Fruit fly (Drosophila melanogaster) whole organism, embryonic: ENCODE data around the gene RpS8.
A peak's percentile ranks its signal among the peaks of the same experiment; 100 is the strongest.

Experiments used
- Adf1 ChIP-seq: fragments of 200-800 bp; sonication (Bioruptor generic); IDR thresholded peaks from 2 replicates; pipeline ENCODE4 v1.3.6; 2022; ENCODE audit warnings: missing biosample characterization, missing genetic modification characterization
- BtbVII ChIP-seq: fragments of 200-800 bp; sonication (Bioruptor generic); optimal IDR thresholded peaks from 3 replicates; lab custom pipeline; 2017; ENCODE audit warnings: missing biosample characterization, mild to moderate bottlenecking, missing genetic modification characterization
- Bteb2 ChIP-seq: fragments of 200-800 bp; sonication (Bioruptor generic); optimal IDR thresholded peaks from 2 replicates; lab custom pipeline; 2016; ENCODE audit warnings: missing biosample characterization, missing genetic modification characterization
- C15 ChIP-seq: fragments of 200-800 bp; sonication (Bioruptor generic); IDR thresholded peaks from 3 replicates; pipeline ENCODE4 v1.3.6; 2022; ENCODE audit warnings: missing biosample characterization, missing genetic modification characterization
- CG11093 ChIP-seq: fragments of 200-800 bp; sonication (Bioruptor generic); IDR thresholded peaks from 3 replicates; pipeline ENCODE4 v1.3.6; 2022; ENCODE audit warnings: missing biosample characterization, missing genetic modification characterization
- CG11504 ChIP-seq: fragments of 200-800 bp; sonication (Bioruptor generic); optimal IDR thresholded peaks from 3 replicates; lab custom pipeline; 2019; ENCODE audit warnings: missing biosample characterization, mild to moderate bottlenecking, missing genetic modification characterization, moderate library complexity
- CG12071 ChIP-seq: fragments of 200-800 bp; sonication (Bioruptor generic); optimal IDR thresholded peaks from 3 replicates; lab custom pipeline; 2018; ENCODE audit warnings: missing biosample characterization, mild to moderate bottlenecking, missing genetic modification characterization
- CG14441 ChIP-seq: fragments of 200-800 bp; sonication (Bioruptor generic); IDR thresholded peaks from 2 replicates; pipeline ENCODE4 v1.3.6; 2022; ENCODE audit warnings: missing biosample characterization, missing genetic modification characterization
- CG17361 ChIP-seq: fragments of 200-800 bp; sonication (Bioruptor generic); IDR thresholded peaks from 3 replicates; pipeline ENCODE4 v1.3.6; 2022; ENCODE audit warnings: missing biosample characterization, missing genetic modification characterization
- CG2120 ChIP-seq: fragments of 200-800 bp; sonication (Bioruptor generic); optimal IDR thresholded peaks from 3 replicates; lab custom pipeline; 2016; ENCODE audit warnings: missing biosample characterization, missing genetic modification characterization
- CG2889 ChIP-seq: fragments of 200-800 bp; sonication (Bioruptor generic); IDR thresholded peaks from 3 replicates; pipeline ENCODE4 v1.3.6; 2022; ENCODE audit warnings: missing biosample characterization, missing genetic modification characterization
- CG31365 ChIP-seq: fragments of 200-800 bp; sonication (Bioruptor generic); optimal IDR thresholded peaks from 2 replicates; lab custom pipeline; 2018; ENCODE audit warnings: missing biosample characterization, mild to moderate bottlenecking, missing genetic modification characterization
- CG32532 ChIP-seq: fragments of 200-800 bp; sonication (Bioruptor generic); IDR thresholded peaks from 2 replicates; pipeline ENCODE4 v1.3.6; 2022; ENCODE audit warnings: missing biosample characterization, missing genetic modification characterization
- CG6175 ChIP-seq: fragments of 200-800 bp; sonication (Bioruptor generic); IDR thresholded peaks from 3 replicates; pipeline ENCODE4 v1.3.6; 2022; ENCODE audit warnings: missing biosample characterization, missing genetic modification characterization
- CG6272 ChIP-seq: fragments of 200-800 bp; sonication (Bioruptor generic); IDR thresholded peaks from 2 replicates; pipeline ENCODE4 v1.3.6; 2022; ENCODE audit warnings: missing biosample characterization, missing genetic modification characterization
- CG6654 ChIP-seq: fragments of 200-800 bp; sonication (Bioruptor generic); optimal IDR thresholded peaks from 2 replicates; lab custom pipeline; 2017; ENCODE audit warnings: missing biosample characterization, mild to moderate bottlenecking, missing genetic modification characterization
- CG6765 ChIP-seq: fragments of 200-800 bp; sonication (Bioruptor generic); optimal IDR thresholded peaks from 3 replicates; lab custom pipeline; 2017; ENCODE audit warnings: missing biosample characterization, mild to moderate bottlenecking, missing genetic modification characterization
- CG7271 ChIP-seq: fragments of 200-800 bp; sonication (Bioruptor generic); optimal IDR thresholded peaks from 2 replicates; lab custom pipeline; 2018; ENCODE audit warnings: missing biosample characterization, mild to moderate bottlenecking, missing genetic modification characterization, moderate library complexity
- CG7556 ChIP-seq: fragments of 200-800 bp; sonication (Bioruptor generic); optimal IDR thresholded peaks from 2 replicates; lab custom pipeline; 2017; ENCODE audit warnings: missing biosample characterization, mild to moderate bottlenecking, missing genetic modification characterization
- CG7745 ChIP-seq: fragments of 200-800 bp; sonication (Bioruptor generic); optimal IDR thresholded peaks from 2 replicates; lab custom pipeline; 2018; ENCODE audit warnings: missing biosample characterization, mild to moderate bottlenecking, missing genetic modification characterization, moderate library complexity
- CG7786 ChIP-seq: fragments of 200-800 bp; sonication (Bioruptor generic); optimal IDR thresholded peaks from 2 replicates; lab custom pipeline; 2016; ENCODE audit warnings: missing biosample characterization, missing genetic modification characterization
- CG9727 ChIP-seq: fragments of 200-800 bp; sonication (Bioruptor generic); optimal IDR thresholded peaks from 3 replicates; lab custom pipeline; 2017; ENCODE audit warnings: missing biosample characterization, mild to moderate bottlenecking, missing genetic modification characterization
- D19A ChIP-seq: fragments of 200-800 bp; optimal IDR thresholded peaks from 3 replicates; lab custom pipeline; 2019; ENCODE audit warnings: missing biosample characterization, mild to moderate bottlenecking, missing genetic modification characterization, moderate library complexity
- Ets65A ChIP-seq: fragments of 200-800 bp; sonication (Bioruptor generic); peaks from one replicate; lab custom pipeline; 2016; ENCODE audit warnings: missing biosample characterization, missing genetic modification characterization
- Hr39 ChIP-seq: fragments of >200 bp; optimal IDR thresholded peaks from 2 replicates; lab custom pipeline; 2017
- Hsf ChIP-seq: fragments of 200-800 bp; sonication (Bioruptor generic); optimal IDR thresholded peaks from 3 replicates; lab custom pipeline; 2016; ENCODE audit warnings: missing biosample characterization, missing genetic modification characterization
- Max ChIP-seq: fragments of 200-800 bp; sonication (Bioruptor generic); optimal IDR thresholded peaks from 2 replicates; lab custom pipeline; 2016; ENCODE audit warnings: missing biosample characterization, mild to moderate bottlenecking, missing genetic modification characterization
- Med ChIP-seq: fragments of 200-800 bp; sonication (Bioruptor generic); peaks from one replicate; lab custom pipeline; 2016; ENCODE audit warnings: missing biosample characterization, missing genetic modification characterization, mild to moderate bottlenecking, inconsistent platforms, moderate library complexity
- Mes4 ChIP-seq: fragments of 200-800 bp; sonication (Bioruptor generic); optimal IDR thresholded peaks from 2 replicates; lab custom pipeline; 2016; ENCODE audit warnings: missing biosample characterization, missing genetic modification characterization
- Neu2 ChIP-seq: fragments of 200-800 bp; sonication (Bioruptor generic); optimal IDR thresholded peaks from 3 replicates; lab custom pipeline; 2016; ENCODE audit warnings: missing biosample characterization, missing genetic modification characterization, borderline replicate concordance
- Nf-YA ChIP-seq: fragments of 200-800 bp; sonication (Bioruptor generic); IDR thresholded peaks from 2 replicates; pipeline ENCODE4 v1.3.6; 2022; ENCODE audit warnings: missing biosample characterization, missing genetic modification characterization
- NfI ChIP-seq: fragments of 200-800 bp; sonication (Bioruptor generic); optimal IDR thresholded peaks from 3 replicates; lab custom pipeline; 2018; ENCODE audit warnings: missing biosample characterization, mild to moderate bottlenecking, missing genetic modification characterization, moderate library complexity
- Opbp ChIP-seq: fragments of 200-800 bp; sonication (Bioruptor generic); IDR thresholded peaks from 3 replicates; pipeline ENCODE4 v1.3.6; 2022; ENCODE audit warnings: missing biosample characterization, missing genetic modification characterization; ENCODE audit not compliant: partially characterized antibody
- Side ChIP-seq: fragments of 200-800 bp; sonication (Bioruptor generic); optimal IDR thresholded peaks from 2 replicates; lab custom pipeline; 2016; ENCODE audit warnings: missing biosample characterization, missing genetic modification characterization
- Sox100B ChIP-seq: fragments of 200-800 bp; sonication (Bioruptor generic); optimal IDR thresholded peaks from 3 replicates; lab custom pipeline; 2018; ENCODE audit warnings: missing biosample characterization, mild to moderate bottlenecking, missing genetic modification characterization
- Spps ChIP-seq: fragments of 200-800 bp; sonication (Bioruptor generic); optimal IDR thresholded peaks from 2 replicates; lab custom pipeline; 2018; ENCODE audit warnings: missing biosample characterization, mild to moderate bottlenecking, missing genetic modification characterization
- Taf1 ChIP-seq: fragments of 200-800 bp; sonication (Bioruptor generic); IDR thresholded peaks from 2 replicates; pipeline ENCODE4 v1.3.6; 2022; ENCODE audit warnings: missing biosample characterization, missing genetic modification characterization
- Xrp1 ChIP-seq: fragments of 200-800 bp; sonication (Bioruptor generic); IDR thresholded peaks from 2 replicates; pipeline ENCODE4 v1.3.6; 2022; ENCODE audit warnings: missing biosample characterization, missing genetic modification characterization
- ato ChIP-seq: fragments of 200-800 bp; sonication (Bioruptor generic); IDR thresholded peaks from 2 replicates; pipeline ENCODE4 v1.3.6; 2022; ENCODE audit warnings: missing biosample characterization, missing genetic modification characterization; ENCODE audit not compliant: partially characterized antibody
- bcd ChIP-seq: fragments of 200-800 bp; sonication (Bioruptor generic); optimal IDR thresholded peaks from 2 replicates; lab custom pipeline; 2017; ENCODE audit warnings: missing biosample characterization, mild to moderate bottlenecking, missing genetic modification characterization
- bsh ChIP-seq, 2 experiments: fragments of 200-800 bp; sonication (Bioruptor generic); optimal IDR thresholded peaks; 2 replicates each; lab custom pipeline; 2017 to 2018; ENCODE audit warnings: mild to moderate bottlenecking in 2 of 2, missing biosample characterization in 2 of 2, missing genetic modification characterization in 2 of 2, moderate library complexity in 1 of 2
- chm ChIP-seq: fragments of 200-800 bp; sonication (Bioruptor generic); IDR thresholded peaks from 2 replicates; pipeline ENCODE4 v1.3.6; 2022; ENCODE audit warnings: missing biosample characterization, missing genetic modification characterization
- fd64A ChIP-seq: fragments of 200-800 bp; sonication (Bioruptor generic); optimal IDR thresholded peaks from 3 replicates; lab custom pipeline; 2018; ENCODE audit warnings: missing biosample characterization, mild to moderate bottlenecking, missing genetic modification characterization
- grau ChIP-seq: fragments of 200-800 bp; optimal IDR thresholded peaks from 3 replicates; lab custom pipeline; 2019; ENCODE audit warnings: missing biosample characterization, mild to moderate bottlenecking, missing genetic modification characterization, moderate library complexity
- insv ChIP-seq, 2 experiments: fragments of 200-800 bp; sonication (Bioruptor generic); optimal IDR thresholded peaks; 3 replicates each; lab custom pipeline; 2016 to 2018; ENCODE audit warnings: missing biosample characterization in 2 of 2, missing genetic modification characterization in 2 of 2
- lola ChIP-seq, 3 experiments: fragments of >200 bp in 2 of 3; fragments of 200-800 bp in 1 of 3; sonication (Bioruptor generic) in 1 of 3; optimal IDR thresholded peaks; 2 replicates each; lab custom pipeline; 2017 to 2019; ENCODE audit warnings: missing biosample characterization in 3 of 3, missing genetic modification characterization in 3 of 3, mild to moderate bottlenecking in 1 of 3, moderate library complexity in 1 of 3
- onecut ChIP-seq: fragments of 200-800 bp; sonication (Bioruptor generic); IDR thresholded peaks from 2 replicates; pipeline ENCODE4 v1.3.6; 2022; ENCODE audit warnings: missing biosample characterization, missing genetic modification characterization
- pb ChIP-seq: fragments of 200-800 bp; sonication (Bioruptor generic); optimal IDR thresholded peaks from 3 replicates; lab custom pipeline; 2016; ENCODE audit warnings: missing biosample characterization, missing genetic modification characterization
- pfk ChIP-seq: fragments of 200-800 bp; sonication (Bioruptor generic); optimal IDR thresholded peaks from 2 replicates; lab custom pipeline; 2018; ENCODE audit warnings: missing biosample characterization, mild to moderate bottlenecking, missing genetic modification characterization, moderate library complexity
- run ChIP-seq: fragments of 200-800 bp; sonication (Bioruptor generic); optimal IDR thresholded peaks from 3 replicates; lab custom pipeline; 2018; ENCODE audit warnings: missing biosample characterization, mild to moderate bottlenecking, missing genetic modification characterization
- sc ChIP-seq, 3 experiments: fragments of >200 bp in 2 of 3; fragments of 200-800 bp in 1 of 3; sonication (Bioruptor generic) in 1 of 3; optimal IDR thresholded peaks; 2 replicates in 2 of 3; 3 replicates in 1 of 3; lab custom pipeline; 2017; ENCODE audit warnings: mild to moderate bottlenecking in 1 of 3, missing biosample characterization in 1 of 3, missing genetic modification characterization in 1 of 3, missing genetic modification reagents in 1 of 3
- zfh1 ChIP-seq: fragments of 200-800 bp; sonication (Bioruptor generic); IDR thresholded peaks from 3 replicates; pipeline ENCODE4 v1.3.6; 2022; ENCODE audit warnings: missing biosample characterization, missing genetic modification characterization

RpS8 gene

dm6 chr3R:29830925-29831324, 30.5 kb upstream of the RpS8 start (continued):
- no peak for TF ChIP-seq NfI (GFP tag; lab: Kevin White, UChicago)
- no peak for TF ChIP-seq Neu2 (GFP tag; lab: Kevin White, UChicago)
- TF ChIP-seq Taf1 (GFP tag; lab: Robert Waterston, UW): no peak
- TF ChIP-seq lola (GFP tag; optimal IDR thresholded peaks at IDR 0.05; lab: Kevin White, UChicago): no peak
- peak; percentile 62 for TF ChIP-seq CG12071
- peak; percentile 16 for TF ChIP-seq Side (GFP tag; lab: Kevin White, UChicago)
- TF ChIP-seq CG6272 (GFP tag; lab: Robert Waterston, UW): no peak
- no peak for TF ChIP-seq CG11504 (tag; lab: Kevin White, UChicago)
- no peak for TF ChIP-seq CG6175 (GFP tag; lab: Robert Waterston, UW)
- no peak for TF ChIP-seq C15 (GFP tag; lab: Robert Waterston, UW)
- TF ChIP-seq Sox100B (GFP tag; lab: Kevin White, UChicago): no peak
- TF ChIP-seq Nf-YA (GFP tag; lab: Robert Waterston, UW): no peak
- no peak for TF ChIP-seq Bteb2 (GFP tag; lab: Kevin White, UChicago)
- no peak for TF ChIP-seq run (tag; lab: Kevin White, UChicago)
- TF ChIP-seq Mes4 (GFP tag; lab: Kevin White, UChicago): no peak
- TF ChIP-seq CG6765 (GFP tag; lab: Kevin White, UChicago): peak; percentile 1
- no peak for TF ChIP-seq CG6654 (GFP tag; lab: Kevin White, UChicago)
- no peak for TF ChIP-seq grau (tag; lab: Kevin White, UChicago)
- peak; percentile 51; the same call in 2 of the 3 replicates for TF ChIP-seq zfh1 (GFP tag; lab: Robert Waterston, UW)
- no peak for TF ChIP-seq Adf1
- no peak for TF ChIP-seq CG32532 (GFP tag; lab: Robert Waterston, UW)
- no peak for TF ChIP-seq CG17361 (GFP tag; lab: Robert Waterston, UW)
- TF ChIP-seq pb (GFP tag; lab: Kevin White, UChicago): no peak
- TF ChIP-seq CG2120 (GFP tag; lab: Kevin White, UChicago): no peak
- TF ChIP-seq CG11093 (GFP tag; lab: Robert Waterston, UW): no peak
- TF ChIP-seq Opbp (GFP tag; lab: Robert Waterston, UW): no peak
- TF ChIP-seq Max: no peak
- TF ChIP-seq Spps (tag; lab: Kevin White, UChicago): peak; percentile 63
- TF ChIP-seq CG7556: no peak
- TF ChIP-seq D19A (tag; lab: Kevin White, UChicago): peak; percentile 46
- no peak for TF ChIP-seq Hsf
- no peak for TF ChIP-seq CG2889 (GFP tag; lab: Robert Waterston, UW)
- peak; percentile 46 for TF ChIP-seq pfk (GFP tag; lab: Kevin White, UChicago)
- TF ChIP-seq CG14441 (GFP tag; lab: Robert Waterston, UW): no peak
- no peak for TF ChIP-seq insv (GFP tag; optimal IDR thresholded peaks at IDR 0.05; lab: Kevin White, UChicago)
- peak; percentile 45 for TF ChIP-seq BtbVII (GFP tag; lab: Kevin White, UChicago)
- TF ChIP-seq Med (GFP tag; lab: Kevin White, UChicago): peak; percentile 73
- no peak for TF ChIP-seq bsh (GFP tag; optimal IDR thresholded peaks at IDR 0.05; lab: Kevin White, UChicago)
- TF ChIP-seq CG7786: no peak
- peak; percentile 79 for TF ChIP-seq CG9727 (GFP tag; lab: Kevin White, UChicago)
- TF ChIP-seq Hr39 (lab: Kevin White, UChicago): no peak
- peak; percentile 87 for TF ChIP-seq fd64A (GFP tag; lab: Kevin White, UChicago)
- peak; percentile 62 for TF ChIP-seq CG31365 (tag; lab: Kevin White, UChicago)
- no peak for TF ChIP-seq Ets65A
- TF ChIP-seq ato (GFP tag; lab: Robert Waterston, UW): no peak
- peak; percentile 9 for TF ChIP-seq bcd (GFP tag; lab: Kevin White, UChicago)
- peak; percentile 85 for TF ChIP-seq CG7271 (tag; lab: Kevin White, UChicago)
- no peak; the same call in 1 of the 2 replicates for TF ChIP-seq onecut (GFP tag; lab: Robert Waterston, UW)
- TF ChIP-seq Xrp1 (GFP tag; lab: Robert Waterston, UW): peak; percentile 69
- no peak for TF ChIP-seq sc (optimal IDR thresholded peaks at IDR 0.05; lab: Kevin White, UChicago)
- TF ChIP-seq sc (GFP tag; optimal IDR thresholded peaks at IDR 0.05; lab: Kevin White, UChicago): no peak
- TF ChIP-seq CG7745: no peak
- no peak for TF ChIP-seq chm (GFP tag; lab: Robert Waterston, UW)
